Fruit fly (Drosophila melanogaster): ENCODE data around the gene Las.
A peak's percentile ranks its signal among the peaks of the same experiment; 100 is the strongest.

Gene Las

DNA sequence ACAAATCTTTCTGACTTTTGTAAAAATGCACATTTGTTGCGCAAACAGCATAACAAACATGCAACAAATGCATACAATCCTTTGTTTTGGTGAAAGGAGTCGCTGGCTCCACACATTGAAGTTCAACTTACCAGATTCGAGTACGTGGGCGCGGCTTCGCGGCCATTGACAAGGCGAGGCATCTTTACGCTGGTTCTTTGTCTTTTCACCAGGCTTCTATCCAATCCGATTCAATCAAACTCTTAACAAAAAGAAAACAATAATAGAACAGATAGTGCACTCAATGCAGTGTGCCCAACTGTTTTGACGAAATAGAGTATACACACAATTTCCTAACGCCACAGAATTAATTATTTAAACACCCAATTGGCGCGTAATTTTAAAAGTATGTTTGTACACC lies 2.0 kb downstream of the Las start, which contains the start of gene CG5262 (continued):
- peak; percentile 79 for TF ChIP-seq stwl (tag; optimal IDR thresholded peaks at IDR 0.05)
- TF ChIP-seq fd64A (GFP tag; optimal IDR thresholded peaks at IDR 0.05), result no peak
- peak; percentile 92 for TF ChIP-seq E2f2 (GFP tag; IDR thresholded peaks at IDR 0.05)
- no peak for TF ChIP-seq sisA (GFP tag; IDR thresholded peaks at IDR 0.05)
- TF ChIP-seq CHES-1-like (GFP tag; optimal IDR thresholded peaks at IDR 0.05), result no peak
- TF ChIP-seq bowl (GFP tag; IDR thresholded peaks at IDR 0.05), result no peak
- no peak for TF ChIP-seq Atf6 (GFP tag; IDR thresholded peaks at IDR 0.05)
- TF ChIP-seq Nf-YB (GFP tag; optimal IDR thresholded peaks at IDR 0.05), result peak; percentile 64
- TF ChIP-seq CG10267 (tag; optimal IDR thresholded peaks at IDR 0.05), result peak; percentile 44
- TF ChIP-seq Elba2 (GFP tag; optimal IDR thresholded peaks at IDR 0.05), result peak; percentile 82
- TF ChIP-seq Antp (GFP tag; optimal IDR thresholded peaks at IDR 0.05), result no peak
- no peak for TF ChIP-seq CG30431 (GFP tag; optimal IDR thresholded peaks at IDR 0.05)
- TF ChIP-seq Hr39 (optimal IDR thresholded peaks at IDR 0.05), result no peak
- no peak for TF ChIP-seq lola (GFP tag; optimal IDR thresholded peaks at IDR 0.05)
- TF ChIP-seq Scr (GFP tag; IDR thresholded peaks at IDR 0.05; ENCODE audit: partially characterized antibody), result peak; percentile 28; the same call in 1 of the 2 replicates
- TF ChIP-seq zen (tag; optimal IDR thresholded peaks at IDR 0.05), result peak; percentile 19
- no peak for TF ChIP-seq ewg (GFP tag; optimal IDR thresholded peaks at IDR 0.05)
- TF ChIP-seq nom (GFP tag; optimal IDR thresholded peaks at IDR 0.05), result peak; percentile 60
- TF ChIP-seq Ets97D (GFP tag; optimal IDR thresholded peaks at IDR 0.05), result no peak
- no peak for TF ChIP-seq Mes4 (GFP tag; optimal IDR thresholded peaks at IDR 0.05)
- peak; percentile 83 for TF ChIP-seq CG4617 (GFP tag; optimal IDR thresholded peaks at IDR 0.05; ENCODE audit: borderline replicate concordance)
- TF ChIP-seq aop (GFP tag; IDR thresholded peaks at IDR 0.05), result no peak
- peak in 1 of 2 experiments; percentile 69 for TF ChIP-seq crp (GFP tag; optimal IDR thresholded peaks at IDR 0.05)
- TF ChIP-seq sens-2 (GFP tag; IDR thresholded peaks at IDR 0.05), result no peak
- no peak for TF ChIP-seq CG13296 (GFP tag; optimal IDR thresholded peaks at IDR 0.05)
- TF ChIP-seq CG30403 (GFP tag; optimal IDR thresholded peaks at IDR 0.05), result no peak
- no peak for TF ChIP-seq eve (GFP tag; optimal IDR thresholded peaks at IDR 0.05)
- no peak for TF ChIP-seq gem (tag; optimal IDR thresholded peaks at IDR 0.05)
- no peak for TF ChIP-seq Eip74EF (GFP tag; optimal IDR thresholded peaks at IDR 0.05)
- no peak for TF ChIP-seq CG10321 (GFP tag; IDR thresholded peaks at IDR 0.05)
- TF ChIP-seq pros (GFP tag; optimal IDR thresholded peaks at IDR 0.05), result no peak
- no peak for TF ChIP-seq CG1233 (GFP tag; optimal IDR thresholded peaks at IDR 0.05)
- peak; percentile 76 for TF ChIP-seq vvl (GFP tag; IDR thresholded peaks at IDR 0.05)
- TF ChIP-seq CG4328 (GFP tag; optimal IDR thresholded peaks at IDR 0.05), result no peak

DNA sequence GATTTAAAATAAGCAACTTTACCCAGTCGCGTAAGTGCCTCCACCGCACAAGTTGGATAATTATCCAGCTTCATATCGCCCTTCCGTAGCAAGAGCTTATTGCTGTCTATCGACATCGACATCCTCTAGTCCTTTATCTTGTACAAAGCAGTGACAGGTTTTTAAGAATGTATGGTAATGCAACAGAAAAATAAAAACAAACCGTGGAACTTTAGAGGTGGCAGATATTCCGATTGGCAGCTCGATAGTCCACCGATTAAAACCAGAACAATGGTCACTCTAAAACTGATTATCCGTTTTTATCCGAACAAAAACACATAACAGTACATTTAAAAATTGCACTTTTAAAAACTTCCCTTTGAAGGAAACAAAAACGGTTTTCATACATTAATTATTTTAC lies 4.7 kb downstream of the Las start, which contains the start of gene CG5274:
TSS of gene CG5274 (minus strand) at position 218 of the 400 bp plus-strand sequence.
- TF ChIP-seq CG5180 (GFP tag; optimal IDR thresholded peaks at IDR 0.05) (no peak), Dad (GFP tag; optimal IDR thresholded peaks at IDR 0.05) (no peak), dysf (GFP tag; IDR thresholded peaks at IDR 0.05) (no peak), her (GFP tag; optimal IDR thresholded peaks at IDR 0.05) (no peak), kay (GFP tag; optimal IDR thresholded peaks at IDR 0.05) (no peak), Dref (GFP tag; IDR thresholded peaks at IDR 0.05) (peak; percentile 73), CG6765 (GFP tag; optimal IDR thresholded peaks at IDR 0.05) (no peak), CG12071 (GFP tag; optimal IDR thresholded peaks at IDR 0.05) (no peak), Dfd (GFP tag; optimal IDR thresholded peaks at IDR 0.05) (no peak), salm (tag; optimal IDR thresholded peaks at IDR 0.05) (no peak), CG13624 (GFP tag; optimal IDR thresholded peaks at IDR 0.05) (no peak), MBD-R2 (GFP tag; IDR thresholded peaks at IDR 0.05) (peak; percentile 66), CG2712 (tag; optimal IDR thresholded peaks at IDR 0.05) (no peak), CG42726 (GFP tag; IDR thresholded peaks at IDR 0.05; ENCODE audit: partially characterized antibody) (no peak), CG4820 (GFP tag; optimal IDR thresholded peaks at IDR 0.05) (no peak), ems (GFP tag; optimal IDR thresholded peaks at IDR 0.05) (no peak), CG17829 (tag; optimal IDR thresholded peaks at IDR 0.05) (no peak), Fer3 (tag; optimal IDR thresholded peaks at IDR 0.05) (no peak), Poxn (GFP tag; IDR thresholded peaks at IDR 0.05) (no peak), CG6272 (GFP tag; IDR thresholded peaks at IDR 0.05) (no peak)

Measured in whole organism, embryonic.